Worm (Caenorhabditis elegans) whole organism, L4 larva: ENCODE results near the gene F56C3.8.
"Not testable (repeated sequence)": the region's sequence is repeated elsewhere in the genome, so short reads cannot be mapped to it uniquely, and the experiment has no call there.

Source experiments
- D1046.2 ChIP-seq: fragments of 200-800 bp; sonication (Bioruptor generic); IDR thresholded peaks from 2 replicates; pipeline ENCODE4 v1.3.6; 2022; ENCODE audit warnings: missing genetic modification characterization, missing compliant biosample characterization
- F37D6.2 ChIP-seq: sonication (generic microtip); optimal IDR thresholded peaks from 2 replicates; lab custom pipeline; 2016; ENCODE audit warnings: mild to moderate bottlenecking, missing genetic modification characterization, missing compliant biosample characterization
- Y48G9A.11 ChIP-seq: fragments of 200-800 bp; sonication (Bioruptor generic); IDR thresholded peaks from 2 replicates; pipeline ENCODE4 v1.3.6; 2022; ENCODE audit warnings: missing genetic modification reagents, missing genetic modification characterization, missing compliant biosample characterization
- Y75B8A.6 ChIP-seq: fragments of 200-800 bp; sonication (Bioruptor generic); IDR thresholded peaks from 2 replicates; pipeline ENCODE4 v1.3.6; 2022; ENCODE audit warnings: missing genetic modification reagents, missing genetic modification characterization, missing compliant biosample characterization
- ceh-82 ChIP-seq: sonication (generic microtip); optimal IDR thresholded peaks from 2 replicates; lab custom pipeline; 2017; ENCODE audit warnings: missing biosample characterization, missing genetic modification characterization
- cey-2 ChIP-seq: sonication (generic microtip); optimal IDR thresholded peaks from 3 replicates; lab custom pipeline; 2017; ENCODE audit warnings: missing genetic modification characterization, mild to moderate bottlenecking, missing compliant biosample characterization, antibody characterized with exemption, borderline replicate concordance; ENCODE audit not compliant: insufficient read depth
- daf-16 ChIP-seq, 3 experiments: sonication (generic microtip); optimal IDR thresholded peaks; 2 replicates each; lab custom pipeline; 2016 to 2017; ENCODE audit warnings: missing genetic modification characterization in 3 of 3, missing genetic modification reagents in 3 of 3, mild to moderate bottlenecking in 2 of 3, missing compliant biosample characterization in 2 of 3, missing biosample characterization in 1 of 3, moderate library complexity in 1 of 3
- dmd-6 ChIP-seq: fragments of 200-800 bp; sonication (Bioruptor generic); IDR thresholded peaks from 2 replicates; pipeline ENCODE4 v1.3.6; 2022; ENCODE audit warnings: missing genetic modification reagents, missing genetic modification characterization, missing compliant biosample characterization
- dve-1 ChIP-seq: sonication (generic microtip); optimal IDR thresholded peaks from 2 replicates; lab custom pipeline; 2017; ENCODE audit warnings: antibody characterized with exemption, mild to moderate bottlenecking, missing genetic modification characterization, missing compliant biosample characterization; ENCODE audit not compliant: insufficient read depth
- egl-27 ChIP-seq: sonication (generic microtip); optimal IDR thresholded peaks from 3 replicates; lab custom pipeline; 2017; ENCODE audit warnings: missing biosample characterization, missing genetic modification reagents, missing genetic modification characterization
- egl-43 ChIP-seq: fragments of 200-800 bp; sonication (Bioruptor generic); IDR thresholded peaks from 2 replicates; pipeline ENCODE4 v1.3.6; 2022; ENCODE audit warnings: missing genetic modification reagents, missing genetic modification characterization, missing compliant biosample characterization
- hlh-11 ChIP-seq: fragments of 200-800 bp; sonication (Bioruptor generic); optimal IDR thresholded peaks from 2 replicates; lab custom pipeline; 2018; ENCODE audit warnings: mild to moderate bottlenecking, missing genetic modification characterization, missing compliant biosample characterization
- hlh-30 ChIP-seq: sonication (generic microtip); optimal IDR thresholded peaks from 2 replicates; lab custom pipeline; 2017; ENCODE audit warnings: antibody characterized with exemption, mild to moderate bottlenecking, missing genetic modification characterization, missing compliant biosample characterization; ENCODE audit not compliant: insufficient read depth
- hmg-1.1 ChIP-seq: fragments of 200-800 bp; sonication (Bioruptor generic); IDR thresholded peaks from 2 replicates; pipeline ENCODE4 v1.3.6; 2022; ENCODE audit warnings: missing genetic modification reagents, missing genetic modification characterization, missing compliant biosample characterization
- lin-38 ChIP-seq: fragments of 200-800 bp; sonication (Bioruptor generic); IDR thresholded peaks from 2 replicates; pipeline ENCODE4 v1.3.6; 2022; ENCODE audit warnings: missing genetic modification reagents, missing genetic modification characterization, missing compliant biosample characterization
- mep-1 ChIP-seq: fragments of 150-350 bp; sonication (generic microtip); optimal IDR thresholded peaks from 3 replicates; lab custom pipeline; 2014; ENCODE audit warnings: missing biosample characterization, missing genetic modification characterization
- mxl-3 ChIP-seq: fragments of 200-800 bp; sonication (Bioruptor generic); optimal IDR thresholded peaks from 2 replicates; lab custom pipeline; 2018; ENCODE audit warnings: mild to moderate bottlenecking, missing genetic modification characterization, missing compliant biosample characterization
- nhr-10 ChIP-seq: fragments of 150-350 bp; optimal IDR thresholded peaks from 2 replicates; lab custom pipeline; 2014; ENCODE audit warnings: missing biosample characterization, missing genetic modification characterization
- nhr-25 ChIP-seq: sonication (generic microtip); optimal IDR thresholded peaks from 2 replicates; lab custom pipeline; 2017; ENCODE audit warnings: missing genetic modification characterization, mild to moderate bottlenecking, missing compliant biosample characterization, antibody characterized with exemption, moderate library complexity, borderline replicate concordance; ENCODE audit not compliant: insufficient read depth
- nhr-28 ChIP-seq: fragments of 150-350 bp; optimal IDR thresholded peaks from 2 replicates; lab custom pipeline; 2014; ENCODE audit warnings: missing biosample characterization, missing genetic modification characterization
- nhr-41 ChIP-seq: fragments of 200-800 bp; sonication (Bioruptor generic); IDR thresholded peaks from 2 replicates; pipeline ENCODE4 v1.3.6; 2022; ENCODE audit warnings: missing genetic modification reagents, missing genetic modification characterization, missing compliant biosample characterization
- nhr-77 ChIP-seq: fragments of 150-350 bp; optimal IDR thresholded peaks from 2 replicates; lab custom pipeline; 2014; ENCODE audit warnings: missing biosample characterization, missing genetic modification characterization
- tra-1 ChIP-seq: fragments of 200-800 bp; sonication (Bioruptor generic); IDR thresholded peaks from 2 replicates; pipeline ENCODE4 v1.3.6; 2022; ENCODE audit warnings: missing genetic modification reagents, missing genetic modification characterization, missing compliant biosample characterization
- unc-62 ChIP-seq, 3 experiments: fragments of 150-350 bp in 1 of 3; sonication (generic microtip); optimal IDR thresholded peaks in 2 of 3; peaks in 1 of 3; 1 replicate in 1 of 3; 2 replicates in 2 of 3; lab custom pipeline; 2014 to 2017; ENCODE audit warnings: missing biosample characterization in 3 of 3, missing genetic modification characterization in 3 of 3, missing genetic modification reagents in 3 of 3, missing genotype in 1 of 3
- zfp-3 ChIP-seq: fragments of 200-800 bp; sonication (Bioruptor generic); conservative IDR thresholded peaks from 2 replicates; pipeline ENCODE4 v1.3.6; 2022; ENCODE audit warnings: missing genetic modification reagents, missing genetic modification characterization, missing compliant biosample characterization

Gene F56C3.8

DNA sequence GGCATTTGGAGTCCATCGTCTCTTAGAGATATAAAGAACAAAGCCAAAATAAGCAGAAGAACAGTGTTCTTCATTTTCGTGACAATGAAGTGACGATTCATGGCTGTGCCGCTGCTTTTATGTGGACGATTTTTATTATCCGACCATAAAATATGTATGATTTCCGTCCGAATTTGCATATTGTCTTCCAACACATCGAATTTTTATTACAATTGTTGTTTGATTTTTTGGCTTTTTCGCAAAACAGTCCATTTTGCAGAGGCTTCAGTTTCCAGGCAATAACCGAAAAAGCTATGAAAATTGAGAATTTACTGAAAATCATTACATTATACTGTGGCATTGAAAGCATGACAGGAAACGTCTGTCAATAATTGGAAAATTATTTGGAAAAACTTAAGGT, at the start of gene F56C3.8:
Gene F56C3.8, minus strand, starts transcription at position 101 of the 400 bp plus-strand sequence.
- TF ChIP-seq Y48G9A.11 (GFP tag; lab: Robert Waterston, UW): 0 out of 2 replicates have a peak, but pooled peaks have one; percentile 28
- no peak for TF ChIP-seq dve-1 (tag; lab: Kevin White, UChicago)
- TF ChIP-seq lin-38 (GFP tag; lab: Robert Waterston, UW): no peak
- TF ChIP-seq zfp-3 (GFP tag; lab: Robert Waterston, UW): no peak
- no peak for TF ChIP-seq unc-62 (GFP tag; optimal IDR thresholded peaks at IDR 0.05 in 1 of 2; lab: Kevin White, UChicago)
- TF ChIP-seq unc-62 (tag; optimal IDR thresholded peaks at IDR 0.05; lab: Kevin White, UChicago): no peak
- no peak for TF ChIP-seq nhr-25 (tag; lab: Kevin White, UChicago)
- TF ChIP-seq egl-27 (tag; lab: Kevin White, UChicago): no peak
- TF ChIP-seq Y75B8A.6 (GFP tag; lab: Robert Waterston, UW): no peak
- no peak for TF ChIP-seq mep-1

ce11 chrX:1430707-1431106, 46.3 kb upstream of the F56C3.8 start, which contains the start of gene F19G12.1:
TSS of gene F19G12.1 (plus strand) at chrX:1431007.
- TF ChIP-seq hlh-30; cey-2 (tag; lab: Kevin White, UChicago); zfp-3 (GFP tag; lab: Robert Waterston, UW): not testable (repeated sequence)

- TF ChIP-seq nhr-41 (GFP tag; lab: Robert Waterston, UW) (no peak), egl-43 (GFP tag; lab: Robert Waterston, UW) (no peak)
Observed at ce11 chrX:1426425-1426824, 42.0 kb upstream of the F56C3.8 start, which contains the start of gene F19G12.11. TSS of gene F19G12.11 (minus strand) at chrX:1426525.

DNA sequence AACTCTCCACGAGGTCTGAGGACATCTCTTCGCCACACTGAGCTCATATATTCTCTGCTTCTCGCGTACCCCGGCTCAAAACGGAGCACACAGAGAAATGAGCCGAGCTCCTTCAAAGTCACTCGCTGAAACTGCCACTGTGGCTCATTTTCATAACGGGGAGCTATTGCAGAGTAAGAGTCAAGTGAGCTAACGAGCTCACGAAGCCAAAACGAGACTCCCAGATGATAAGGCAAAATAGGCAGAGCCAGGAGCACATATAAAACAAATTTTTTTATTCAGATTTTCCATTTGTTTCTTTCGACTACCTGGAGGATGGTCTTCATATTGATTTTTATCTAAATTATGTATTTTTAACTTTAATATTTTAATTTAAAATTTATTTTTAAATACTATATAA, 40.1 kb upstream of the F56C3.8 start, which contains the start of gene F19G12.3:
Gene F19G12.3, plus strand, starts transcription at position 301 of the 400 bp plus-strand sequence.
- TF ChIP-seq D1046.2 (GFP tag; lab: Robert Waterston, UW): no peak
- no peak for TF ChIP-seq nhr-77 (tag; lab: Kevin White, UChicago)
- TF ChIP-seq unc-62 (GFP tag; optimal IDR thresholded peaks at IDR 0.05 in 1 of 2; lab: Kevin White, UChicago): peak in 1 of 2 experiments; percentile 87
- TF ChIP-seq unc-62 (tag; optimal IDR thresholded peaks at IDR 0.05; lab: Kevin White, UChicago): no peak
- TF ChIP-seq, all 104 proteins: peak for 1

DNA sequence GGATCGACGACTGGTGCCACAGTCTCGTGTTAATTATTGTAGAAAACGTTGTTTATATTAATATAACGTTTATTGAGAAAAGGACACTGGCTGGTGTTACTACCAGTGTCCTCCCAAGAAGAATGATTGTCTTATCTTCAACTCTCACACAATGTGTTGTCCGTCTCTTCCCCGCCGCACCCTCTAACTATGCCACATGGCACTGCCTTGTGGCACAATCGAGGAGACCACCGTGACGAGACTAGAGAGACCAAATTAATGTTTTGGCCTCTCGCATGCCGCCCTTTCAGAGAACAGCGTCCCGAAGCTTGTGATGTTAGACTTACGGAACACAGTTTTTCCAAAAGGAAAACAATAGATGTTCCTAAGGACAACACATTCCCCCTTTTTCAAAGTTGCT, 37.8 kb upstream of the F56C3.8 start:
- TF ChIP-seq lin-38 (GFP tag; lab: Robert Waterston, UW) (peak; percentile 27; the same call in 1 of the 2 replicates), daf-16 (tag; optimal IDR thresholded peaks at IDR 0.05; lab: Kevin White, UChicago) (peak; percentile 17), mxl-3 (GFP tag; lab: Kevin White, UChicago) (peak; percentile 49), nhr-28 (peak; percentile 21), hlh-30 (peak; percentile 32), hlh-11 (tag; lab: Kevin White, UChicago) (peak; percentile 30), hmg-1.1 (0 out of 2 replicates have a peak, but pooled peaks have one; percentile 19), tra-1 (0 out of 2 replicates have a peak, but pooled peaks have one; percentile 50), dmd-6 (peak; percentile 50)
- not testable (repeated sequence) for TF ChIP-seq daf-16 (GFP tag; optimal IDR thresholded peaks at IDR 0.05; lab: Kevin White, UChicago)
- TF ChIP-seq, all 104 proteins: peak for 9; not testable (repeated sequence) for 95

ce11 chrX:1420524-1420923, 36.1 kb upstream of the F56C3.8 start:
- TF ChIP-seq nhr-10 (tag; lab: Kevin White, UChicago): no peak
- TF ChIP-seq dve-1 (tag; lab: Kevin White, UChicago): peak; percentile 28
- TF ChIP-seq nhr-77 (tag; lab: Kevin White, UChicago): no peak
- TF ChIP-seq ceh-82: no peak
- no peak for TF ChIP-seq F37D6.2 (tag; lab: Kevin White, UChicago)
- no peak for TF ChIP-seq daf-16 (GFP tag; optimal IDR thresholded peaks at IDR 0.05; lab: Kevin White, UChicago)
- peak; percentile 3 for TF ChIP-seq daf-16 (tag; optimal IDR thresholded peaks at IDR 0.05; lab: Kevin White, UChicago)
- peak; percentile 55 for TF ChIP-seq lin-38 (GFP tag; lab: Robert Waterston, UW)
